Worm (Caenorhabditis elegans) whole organism, L3 larva: ENCODE data around the gene C18B2.3.

Experiments
- mdl-1 ChIP-seq: fragments of 150-350 bp; optimal IDR thresholded peaks from 2 replicates; lab custom pipeline; 2014; ENCODE audit warnings: missing biosample characterization, missing genetic modification characterization
- nhr-11 ChIP-seq: fragments of 150-350 bp; optimal IDR thresholded peaks from 2 replicates; lab custom pipeline; 2014; ENCODE audit warnings: missing biosample characterization, missing genetic modification characterization
- nhr-12 ChIP-seq: fragments of 150-350 bp; optimal IDR thresholded peaks from 2 replicates; lab custom pipeline; 2014; ENCODE audit warnings: missing biosample characterization, missing genetic modification characterization
- unc-39 ChIP-seq: sonication (generic microtip); optimal IDR thresholded peaks from 4 replicates; lab custom pipeline; 2017; ENCODE audit warnings: missing biosample characterization, missing genetic modification characterization

ce11 chrX:3601531-3601930 is at the start of gene C18B2.3:
- TF ChIP-seq nhr-12 (tag; lab: Kevin White, UChicago) (no peak), nhr-11 (tag; lab: Kevin White, UChicago) (no peak), mdl-1 (tag; lab: Kevin White, UChicago) (no peak), unc-39 (no peak)
